Fruit fly (Drosophila melanogaster): Measurements from ENCODE around the gene teq.

DNA sequence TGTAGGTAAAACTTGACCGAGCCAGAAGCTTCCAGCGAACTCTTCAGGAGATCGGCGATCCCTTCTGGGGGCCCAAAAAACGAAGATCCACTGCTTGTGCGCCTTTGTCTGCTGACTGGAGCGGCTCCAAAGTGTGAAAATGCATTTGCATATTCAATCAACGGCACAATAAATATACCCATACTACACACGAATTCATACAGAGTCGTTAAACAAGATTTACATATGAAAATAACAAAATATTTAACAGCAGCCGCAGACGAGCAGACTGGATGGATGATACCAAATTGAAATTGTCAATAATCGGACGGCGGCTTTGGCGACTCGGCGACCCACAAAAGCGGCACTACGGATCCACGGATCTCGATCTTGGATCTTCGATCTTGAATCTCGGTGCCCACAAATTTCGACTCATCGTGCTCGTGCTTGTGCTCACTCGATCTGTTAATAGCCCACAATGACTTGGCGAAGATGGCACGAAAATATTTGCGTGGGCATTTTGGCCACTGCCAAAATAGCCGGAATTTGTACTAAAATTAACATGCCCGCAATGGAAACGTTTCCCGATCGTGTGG, 47.2 kb upstream of the teq start:
- TF ChIP-seq brk (GFP tag; optimal IDR thresholded peaks at IDR 0.05): no peak
- no peak for TF ChIP-seq N (GFP tag; optimal IDR thresholded peaks at IDR 0.05)
- TF ChIP-seq woc (GFP tag; optimal IDR thresholded peaks at IDR 0.05): no peak
- no peak for TF ChIP-seq Dfd (GFP tag; optimal IDR thresholded peaks at IDR 0.05)
- TF ChIP-seq usp (GFP tag; optimal IDR thresholded peaks at IDR 0.05): no peak
- no peak for TF ChIP-seq Vsx2 (GFP tag; optimal IDR thresholded peaks at IDR 0.05; ENCODE audit: partially characterized antibody)
- no peak for TF ChIP-seq br (GFP tag; optimal IDR thresholded peaks at IDR 0.05)
- no peak for TF ChIP-seq Abd-B (GFP tag; optimal IDR thresholded peaks at IDR 0.05)
- no peak for TF ChIP-seq lola (GFP tag; optimal IDR thresholded peaks at IDR 0.05)
- TF ChIP-seq sage (GFP tag; optimal IDR thresholded peaks at IDR 0.05): no peak
- no peak for TF ChIP-seq OdsH (GFP tag; optimal IDR thresholded peaks at IDR 0.05)
- no peak for TF ChIP-seq Hnf4 (GFP tag; optimal IDR thresholded peaks at IDR 0.05)

Measured in whole organism, wandering third instar larva.